1 fruit fly cellular context compared by ENCODE assay signal in genomic region chr2L:20987438-20987837, dm6.
TF ChIP-seq lines count a peak whose summit lies in the region.

No protein-coding gene starts in this region.

TF ChIP-seq in whole organism, embryonic, 481 proteins besides CTCF, POLR2A, EP300 and RAD21 (continued from another document and continues in another):
- TF ChIP-seq eve (GFP tag; optimal IDR thresholded peaks at IDR 0.05; lab: Kevin White, UChicago): peak in 1 of 2 experiments; percentile 89
- TF ChIP-seq seq (GFP tag; IDR thresholded peaks at IDR 0.05; lab: Robert Waterston, UW): peak; percentile 66
- TF ChIP-seq CG15011 (GFP tag; optimal IDR thresholded peaks at IDR 0.05; lab: Kevin White, UChicago): peak; percentile 53
- TF ChIP-seq CHES-1-like (GFP tag; optimal IDR thresholded peaks at IDR 0.05; lab: Kevin White, UChicago): peak; percentile 79
- TF ChIP-seq Hsf (GFP tag; optimal IDR thresholded peaks at IDR 0.05; lab: Kevin White, UChicago): peak; percentile 85
- TF ChIP-seq CG4328 (GFP tag; optimal IDR thresholded peaks at IDR 0.05; lab: Kevin White, UChicago): no peak
- TF ChIP-seq chm (GFP tag; IDR thresholded peaks at IDR 0.05; lab: Robert Waterston, UW): peak; percentile 79
- TF ChIP-seq Bteb2 (GFP tag; optimal IDR thresholded peaks at IDR 0.05; lab: Kevin White, UChicago): peak; percentile 75
- no peak for TF ChIP-seq Dfd (GFP tag; optimal IDR thresholded peaks at IDR 0.05; lab: Kevin White, UChicago)
- no peak for TF ChIP-seq knrl (GFP tag; IDR thresholded peaks at IDR 0.05; lab: Robert Waterston, UW; ENCODE audit: partially characterized antibody)
- TF ChIP-seq trh (GFP tag; optimal IDR thresholded peaks at IDR 0.05; lab: Kevin White, UChicago): peak; percentile 31
- TF ChIP-seq ato (GFP tag; IDR thresholded peaks at IDR 0.05; lab: Robert Waterston, UW; ENCODE audit: partially characterized antibody): no peak
- TF ChIP-seq CG7839 (tag; optimal IDR thresholded peaks at IDR 0.05; lab: Kevin White, UChicago): peak; percentile 84
- TF ChIP-seq pzg (GFP tag; optimal IDR thresholded peaks at IDR 0.05; lab: Kevin White, UChicago): no peak
- TF ChIP-seq CG4282 (GFP tag; optimal IDR thresholded peaks at IDR 0.05; lab: Kevin White, UChicago): no peak
- peak; percentile 44 for TF ChIP-seq CG12299 (tag; optimal IDR thresholded peaks at IDR 0.05; lab: Kevin White, UChicago)
- no peak for TF ChIP-seq CG16779 (GFP tag; IDR thresholded peaks at IDR 0.05; lab: Robert Waterston, UW)
- TF ChIP-seq CG9932 (GFP tag; IDR thresholded peaks at IDR 0.05; lab: Robert Waterston, UW): peak; percentile 77
- TF ChIP-seq pfk (GFP tag; optimal IDR thresholded peaks at IDR 0.05; lab: Kevin White, UChicago): no peak
- peak; percentile 81 to 83 for TF ChIP-seq Pdp1 (GFP tag; optimal IDR thresholded peaks at IDR 0.05; lab: Kevin White, UChicago)
- peak; percentile 12 for TF ChIP-seq MTF-1 (GFP tag; optimal IDR thresholded peaks at IDR 0.05; lab: Kevin White, UChicago; ENCODE audit: borderline replicate concordance)
- TF ChIP-seq Six4 (GFP tag; optimal IDR thresholded peaks at IDR 0.05; lab: Kevin White, UChicago): peak; percentile 67
- TF ChIP-seq CG7271 (tag; optimal IDR thresholded peaks at IDR 0.05; lab: Kevin White, UChicago): no peak
- TF ChIP-seq CG14667 (GFP tag; IDR thresholded peaks at IDR 0.05; lab: Robert Waterston, UW): peak; percentile 59
- TF ChIP-seq oc (tag; optimal IDR thresholded peaks at IDR 0.05; lab: Kevin White, UChicago): peak; percentile 77
- peak; percentile 70 for TF ChIP-seq CG18262 (tag; optimal IDR thresholded peaks at IDR 0.05; lab: Kevin White, UChicago)
- TF ChIP-seq ewg (GFP tag; optimal IDR thresholded peaks at IDR 0.05; lab: Kevin White, UChicago): peak; percentile 70
- peak; percentile 78 for TF ChIP-seq Aef1 (GFP tag; IDR thresholded peaks at IDR 0.05; lab: Robert Waterston, UW)
- TF ChIP-seq CG9609 (GFP tag; optimal IDR thresholded peaks at IDR 0.05; lab: Kevin White, UChicago): peak; percentile 86
- peak; percentile 41 for TF ChIP-seq D19B (GFP tag; optimal IDR thresholded peaks at IDR 0.05; lab: Kevin White, UChicago)
- TF ChIP-seq CG7372 (GFP tag; IDR thresholded peaks at IDR 0.05; lab: Robert Waterston, UW): peak; percentile 56; the same call in 1 of the 2 replicates
- TF ChIP-seq ash1 (GFP tag; optimal IDR thresholded peaks at IDR 0.05; lab: Kevin White, UChicago): no peak
- TF ChIP-seq CG16815 (GFP tag; optimal IDR thresholded peaks at IDR 0.05; lab: Kevin White, UChicago): peak; percentile 67
- peak; percentile 76 for TF ChIP-seq Chrac-16 (GFP tag; optimal IDR thresholded peaks at IDR 0.05; lab: Kevin White, UChicago)
- TF ChIP-seq CG7928 (GFP tag; optimal IDR thresholded peaks at IDR 0.05; lab: Kevin White, UChicago): peak; percentile 21
- peak; percentile 43 for TF ChIP-seq CG10274 (GFP tag; optimal IDR thresholded peaks at IDR 0.05; lab: Kevin White, UChicago)
- peak; percentile 85 for TF ChIP-seq Ptx1 (GFP tag; IDR thresholded peaks at IDR 0.05; lab: Robert Waterston, UW)
- TF ChIP-seq btn (GFP tag; optimal IDR thresholded peaks at IDR 0.05; lab: Kevin White, UChicago): peak; percentile 40
- no peak for TF ChIP-seq CG16813 (GFP tag; IDR thresholded peaks at IDR 0.05; lab: Robert Waterston, UW; ENCODE audit: partially characterized antibody)
- peak; percentile 57 for TF ChIP-seq CG9437 (GFP tag; optimal IDR thresholded peaks at IDR 0.05; lab: Kevin White, UChicago)
- TF ChIP-seq croc (GFP tag; conservative IDR thresholded peaks at IDR 0.05; lab: Robert Waterston, UW): peak; percentile 65; the same call in 2 of the 3 replicates
- no peak for TF ChIP-seq BEAF-32 (GFP tag; optimal IDR thresholded peaks at IDR 0.05; lab: Kevin White, UChicago)
- no peak for TF ChIP-seq insv (GFP tag; optimal IDR thresholded peaks at IDR 0.05; lab: Kevin White, UChicago)
- no peak for TF ChIP-seq YL-1 (GFP tag; optimal IDR thresholded peaks at IDR 0.05; lab: Kevin White, UChicago)
- TF ChIP-seq sim (GFP tag; IDR thresholded peaks at IDR 0.05; lab: Robert Waterston, UW): peak; percentile 60; the same call in 1 of the 2 replicates
- peak; percentile 86 for TF ChIP-seq pum (GFP tag; optimal IDR thresholded peaks at IDR 0.05; lab: Kevin White, UChicago)
- TF ChIP-seq CG2129 (GFP tag; IDR thresholded peaks at IDR 0.05; lab: Robert Waterston, UW; ENCODE audit: partially characterized antibody): no peak
- peak; percentile 49 for TF ChIP-seq CG15073 (GFP tag; optimal IDR thresholded peaks at IDR 0.05; lab: Kevin White, UChicago)
- peak; percentile 75 for TF ChIP-seq Atf-2 (GFP tag; optimal IDR thresholded peaks at IDR 0.05; lab: Kevin White, UChicago)
- peak; percentile 78 for TF ChIP-seq tx (GFP tag; optimal IDR thresholded peaks at IDR 0.05; lab: Kevin White, UChicago)
- no peak for TF ChIP-seq Sry-β (GFP tag; optimal IDR thresholded peaks at IDR 0.05; lab: Kevin White, UChicago)
- TF ChIP-seq Abd-B (GFP tag; optimal IDR thresholded peaks at IDR 0.05; lab: Kevin White, UChicago): peak; percentile 84
- TF ChIP-seq CG2199 (GFP tag; IDR thresholded peaks at IDR 0.05; lab: Robert Waterston, UW): peak; percentile 39; the same call in 1 of the 3 replicates
- peak; percentile 37 for TF ChIP-seq CG8290 (GFP tag; optimal IDR thresholded peaks at IDR 0.05; lab: Kevin White, UChicago)
- peak in 1 of 2 experiments; percentile 76 for TF ChIP-seq CG8290 (tag; optimal IDR thresholded peaks at IDR 0.05; lab: Kevin White, UChicago)
- peak; percentile 87 for TF ChIP-seq Xbp1 (GFP tag; optimal IDR thresholded peaks at IDR 0.05; lab: Kevin White, UChicago)
- no peak for TF ChIP-seq CG17912 (GFP tag; optimal IDR thresholded peaks at IDR 0.05; lab: Kevin White, UChicago)
- peak; percentile 64 for TF ChIP-seq Dip3 (GFP tag; optimal IDR thresholded peaks at IDR 0.05; lab: Kevin White, UChicago)
- peak; percentile 24 for TF ChIP-seq p53 (GFP tag; optimal IDR thresholded peaks at IDR 0.05; lab: Kevin White, UChicago)
- no peak for TF ChIP-seq CG6765 (GFP tag; optimal IDR thresholded peaks at IDR 0.05; lab: Kevin White, UChicago)
- no peak for TF ChIP-seq cas (GFP tag; IDR thresholded peaks at IDR 0.05; lab: Robert Waterston, UW)
- peak; percentile 73 for TF ChIP-seq CG1603 (tag; optimal IDR thresholded peaks at IDR 0.05; lab: Kevin White, UChicago)
- TF ChIP-seq sug (tag; optimal IDR thresholded peaks at IDR 0.05; lab: Kevin White, UChicago): peak; percentile 47
- peak; percentile 80 for TF ChIP-seq CG10366 (GFP tag; IDR thresholded peaks at IDR 0.05; lab: Robert Waterston, UW)
- TF ChIP-seq CG7786 (GFP tag; optimal IDR thresholded peaks at IDR 0.05; lab: Kevin White, UChicago): peak; percentile 73
- peak; percentile 35; the same call in 1 of the 2 replicates for TF ChIP-seq CG31224 (GFP tag; IDR thresholded peaks at IDR 0.05; lab: Robert Waterston, UW)
- TF ChIP-seq CG13287 (GFP tag; IDR thresholded peaks at IDR 0.05; lab: Robert Waterston, UW; ENCODE audit: partially characterized antibody): no peak
- TF ChIP-seq wor (GFP tag; IDR thresholded peaks at IDR 0.05; lab: Robert Waterston, UW): peak; percentile 73
- peak; percentile 49 for TF ChIP-seq slp2 (GFP tag; optimal IDR thresholded peaks at IDR 0.05; lab: Kevin White, UChicago)
- TF ChIP-seq sima (GFP tag; optimal IDR thresholded peaks at IDR 0.05; lab: Kevin White, UChicago): peak; percentile 22
- TF ChIP-seq ase (GFP tag; IDR thresholded peaks at IDR 0.05; lab: Robert Waterston, UW): peak; percentile 66; the same call in 1 of the 3 replicates
- peak; percentile 50 for TF ChIP-seq Spps (tag; optimal IDR thresholded peaks at IDR 0.05; lab: Kevin White, UChicago)
- TF ChIP-seq unc-4 (GFP tag; IDR thresholded peaks at IDR 0.05; lab: Robert Waterston, UW; ENCODE audit: partially characterized antibody): no peak
- TF ChIP-seq CG13624 (GFP tag; optimal IDR thresholded peaks at IDR 0.05; lab: Kevin White, UChicago): peak; percentile 82
- TF ChIP-seq CG10959 (GFP tag; IDR thresholded peaks at IDR 0.05; lab: Robert Waterston, UW): peak; percentile 73
- peak; percentile 53 for TF ChIP-seq Adf1 (GFP tag; IDR thresholded peaks at IDR 0.05; lab: Robert Waterston, UW)
- peak; percentile 63 for TF ChIP-seq CG18476 (GFP tag; optimal IDR thresholded peaks at IDR 0.05; lab: Kevin White, UChicago)
- TF ChIP-seq CG4854 (GFP tag; optimal IDR thresholded peaks at IDR 0.05; lab: Kevin White, UChicago): peak; percentile 51
- TF ChIP-seq nom (GFP tag; optimal IDR thresholded peaks at IDR 0.05; lab: Kevin White, UChicago): peak; percentile 73
- TF ChIP-seq run (tag; optimal IDR thresholded peaks at IDR 0.05; lab: Kevin White, UChicago): peak; percentile 10
- peak in 1 of 2 experiments; percentile 30 for TF ChIP-seq crp (GFP tag; optimal IDR thresholded peaks at IDR 0.05; lab: Kevin White, UChicago)
- no peak for TF ChIP-seq CG9797 (GFP tag; optimal IDR thresholded peaks at IDR 0.05; lab: Kevin White, UChicago)
- no peak for TF ChIP-seq prd (optimal IDR thresholded peaks at IDR 0.05; lab: Kevin White, UChicago)
- TF ChIP-seq prd (GFP tag; IDR thresholded peaks at IDR 0.05; lab: Robert Waterston, UW): peak; percentile 84
- peak; percentile 75 for TF ChIP-seq CG30431 (GFP tag; optimal IDR thresholded peaks at IDR 0.05; lab: Kevin White, UChicago)
- TF ChIP-seq CG14014 (GFP tag; IDR thresholded peaks at IDR 0.05; lab: Robert Waterston, UW): peak; percentile 82
- TF ChIP-seq bsh (GFP tag; optimal IDR thresholded peaks at IDR 0.05; lab: Kevin White, UChicago): peak; percentile 67 to 88
- TF ChIP-seq Lim3 (GFP tag; IDR thresholded peaks at IDR 0.05; lab: Robert Waterston, UW): no peak
- TF ChIP-seq CG8765 (GFP tag; IDR thresholded peaks at IDR 0.05; lab: Robert Waterston, UW): peak; percentile 42; the same call in 1 of the 2 replicates
- peak; percentile 26 for TF ChIP-seq Deaf1 (tag; optimal IDR thresholded peaks at IDR 0.05; lab: Kevin White, UChicago)
- peak; percentile 83 for TF ChIP-seq CG7556 (GFP tag; optimal IDR thresholded peaks at IDR 0.05; lab: Kevin White, UChicago)
- TF ChIP-seq D19A (tag; optimal IDR thresholded peaks at IDR 0.05; lab: Kevin White, UChicago): peak; percentile 57
- TF ChIP-seq ATbp (GFP tag; optimal IDR thresholded peaks at IDR 0.05; lab: Kevin White, UChicago): peak; percentile 83
- TF ChIP-seq NC2α (GFP tag; optimal IDR thresholded peaks at IDR 0.05; lab: Kevin White, UChicago): peak; percentile 43
- peak; percentile 68 for TF ChIP-seq gcm (GFP tag; optimal IDR thresholded peaks at IDR 0.05; lab: Kevin White, UChicago)
- TF ChIP-seq CG34422 (GFP tag; IDR thresholded peaks at IDR 0.05; lab: Robert Waterston, UW): peak; percentile 83
- peak; percentile 75 for TF ChIP-seq pho (GFP tag; optimal IDR thresholded peaks at IDR 0.05; lab: Kevin White, UChicago)
- TF ChIP-seq ap (GFP tag; IDR thresholded peaks at IDR 0.05; lab: Robert Waterston, UW): peak; percentile 54; the same call in 1 of the 2 replicates
- peak; percentile 68 for TF ChIP-seq CG1024 (GFP tag; IDR thresholded peaks at IDR 0.05; lab: Robert Waterston, UW)
- TF ChIP-seq TFAM (GFP tag; optimal IDR thresholded peaks at IDR 0.05; lab: Kevin White, UChicago): peak; percentile 15
- peak in 1 of 3 experiments; percentile 67 for TF ChIP-seq lola (GFP tag; optimal IDR thresholded peaks at IDR 0.05; lab: Kevin White, UChicago)
- TF ChIP-seq fru (optimal IDR thresholded peaks at IDR 0.05; lab: Kevin White, UChicago): no peak
- TF ChIP-seq otp (GFP tag; IDR thresholded peaks at IDR 0.05; lab: Robert Waterston, UW): peak; percentile 89
- no peak for TF ChIP-seq hbn (GFP tag; IDR thresholded peaks at IDR 0.05; lab: Robert Waterston, UW; ENCODE audit: partially characterized antibody)
- TF ChIP-seq maf-S (GFP tag; optimal IDR thresholded peaks at IDR 0.05; lab: Kevin White, UChicago): peak; percentile 62
- no peak for TF ChIP-seq ham (GFP tag; IDR thresholded peaks at IDR 0.05; lab: Robert Waterston, UW)
- no peak for TF ChIP-seq toy (GFP tag; IDR thresholded peaks at IDR 0.05; lab: Robert Waterston, UW)
- TF ChIP-seq wek (GFP tag; optimal IDR thresholded peaks at IDR 0.05; lab: Kevin White, UChicago): peak; percentile 58
- peak; percentile 80 for TF ChIP-seq org-1 (GFP tag; optimal IDR thresholded peaks at IDR 0.05; lab: Kevin White, UChicago)
- no peak for TF ChIP-seq hth (optimal IDR thresholded peaks at IDR 0.05; lab: Kevin White, UChicago)
- peak; percentile 65; the same call in 1 of the 3 replicates for TF ChIP-seq CG11093 (GFP tag; IDR thresholded peaks at IDR 0.05; lab: Robert Waterston, UW)
- TF ChIP-seq Poxn (GFP tag; IDR thresholded peaks at IDR 0.05; lab: Robert Waterston, UW): 0 out of 2 replicates have a peak, but pooled peaks have one; percentile 17
- TF ChIP-seq zen (tag; optimal IDR thresholded peaks at IDR 0.05; lab: Kevin White, UChicago): peak; percentile 61
- TF ChIP-seq Mes4 (GFP tag; optimal IDR thresholded peaks at IDR 0.05; lab: Kevin White, UChicago): peak; percentile 76
- no peak for TF ChIP-seq br (optimal IDR thresholded peaks at IDR 0.05; lab: Kevin White, UChicago)
- peak; percentile 33 for TF ChIP-seq CG6654 (GFP tag; optimal IDR thresholded peaks at IDR 0.05; lab: Kevin White, UChicago)
- TF ChIP-seq pb (GFP tag; optimal IDR thresholded peaks at IDR 0.05; lab: Kevin White, UChicago): peak; percentile 84
- no peak for TF ChIP-seq nerfin-2 (GFP tag; IDR thresholded peaks at IDR 0.05; lab: Robert Waterston, UW; ENCODE audit: partially characterized antibody)
- TF ChIP-seq CG8924 (tag; optimal IDR thresholded peaks at IDR 0.05; lab: Kevin White, UChicago): peak; percentile 71
- peak; percentile 82 for TF ChIP-seq ind (GFP tag; optimal IDR thresholded peaks at IDR 0.05; lab: Kevin White, UChicago)
- TF ChIP-seq HmgD (GFP tag; optimal IDR thresholded peaks at IDR 0.05; lab: Kevin White, UChicago): peak; percentile 53
- peak; percentile 64 for TF ChIP-seq dm (GFP tag; optimal IDR thresholded peaks at IDR 0.05; lab: Kevin White, UChicago)
- peak; percentile 89 for TF ChIP-seq Rfx (GFP tag; IDR thresholded peaks at IDR 0.05; lab: Robert Waterston, UW)
- TF ChIP-seq hkb (optimal IDR thresholded peaks at IDR 0.05; lab: Kevin White, UChicago): no peak
- TF ChIP-seq hkb (GFP tag; IDR thresholded peaks at IDR 0.05; lab: Robert Waterston, UW): peak; percentile 80
- TF ChIP-seq B-H1 (GFP tag; IDR thresholded peaks at IDR 0.05; lab: Robert Waterston, UW): peak; percentile 64
- peak; percentile 55 for TF ChIP-seq eyg (GFP tag; optimal IDR thresholded peaks at IDR 0.05; lab: Kevin White, UChicago)
- TF ChIP-seq CG32772 (GFP tag; IDR thresholded peaks at IDR 0.05; lab: Robert Waterston, UW): peak; percentile 87
- peak; percentile 52; the same call in 1 of the 2 replicates for TF ChIP-seq CG4360 (GFP tag; IDR thresholded peaks at IDR 0.05; lab: Robert Waterston, UW)
- TF ChIP-seq salm (tag; optimal IDR thresholded peaks at IDR 0.05; lab: Kevin White, UChicago): peak; percentile 61
